Worm (Caenorhabditis elegans): ENCODE data around the gene tpa-1.

DNA sequence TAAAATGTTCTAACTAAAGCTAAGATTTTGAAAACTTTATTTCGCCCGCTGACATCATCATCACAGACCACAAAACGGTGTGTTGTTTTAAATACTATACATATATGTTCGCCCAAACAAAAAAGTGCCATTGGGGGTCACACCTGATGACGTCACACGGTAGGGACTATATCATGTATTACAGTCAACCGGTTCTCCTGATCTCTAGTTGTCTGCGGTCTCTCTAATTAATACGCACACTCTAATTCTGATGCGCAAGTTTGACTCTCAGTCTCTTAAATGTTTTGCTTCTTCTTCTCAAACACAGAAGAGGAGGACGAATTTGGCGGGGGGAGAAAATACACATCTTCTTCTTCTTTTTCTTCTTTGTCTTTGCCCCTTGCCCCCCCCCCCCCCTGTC is 11.1 kb downstream of the tpa-1 start:
- TF ChIP-seq aly-2 (tag; optimal IDR thresholded peaks at IDR 0.05) (no peak), F26F4.8 (GFP tag; conservative IDR thresholded peaks at IDR 0.05) (no peak), nhr-48 (tag; optimal IDR thresholded peaks at IDR 0.05) (no peak), lin-1 (GFP tag; IDR thresholded peaks at IDR 0.05) (no peak), pqm-1 (tag; optimal IDR thresholded peaks at IDR 0.05) (no peak), ctbp-1 (GFP tag; IDR thresholded peaks at IDR 0.05) (no peak), nhr-6 (tag; optimal IDR thresholded peaks at IDR 0.05) (no peak)

Data from whole organism, L4 larva.